Worm (Caenorhabditis elegans) whole organism, L4/young adult: Measurements from ENCODE around the gene T15H9.4.

ENCODE experiments used
- W03F9.2 ChIP-seq: fragments of 150-350 bp; optimal IDR thresholded peaks from 2 replicates; lab custom pipeline; 2014; ENCODE audit warnings: missing biosample characterization, missing genetic modification characterization
- dao-5 ChIP-seq: sonication (generic microtip); optimal IDR thresholded peaks from 2 replicates; lab custom pipeline; 2016; ENCODE audit warnings: missing genotype, missing genetic modification characterization, moderate library complexity, missing compliant biosample characterization
- him-1 ChIP-seq: sonication (generic microtip); optimal IDR thresholded peaks from 2 replicates; lab custom pipeline; 2016; ENCODE audit warnings: missing genotype, missing genetic modification reagents, missing genetic modification characterization, missing compliant biosample characterization

Gene T15H9.4

DNA sequence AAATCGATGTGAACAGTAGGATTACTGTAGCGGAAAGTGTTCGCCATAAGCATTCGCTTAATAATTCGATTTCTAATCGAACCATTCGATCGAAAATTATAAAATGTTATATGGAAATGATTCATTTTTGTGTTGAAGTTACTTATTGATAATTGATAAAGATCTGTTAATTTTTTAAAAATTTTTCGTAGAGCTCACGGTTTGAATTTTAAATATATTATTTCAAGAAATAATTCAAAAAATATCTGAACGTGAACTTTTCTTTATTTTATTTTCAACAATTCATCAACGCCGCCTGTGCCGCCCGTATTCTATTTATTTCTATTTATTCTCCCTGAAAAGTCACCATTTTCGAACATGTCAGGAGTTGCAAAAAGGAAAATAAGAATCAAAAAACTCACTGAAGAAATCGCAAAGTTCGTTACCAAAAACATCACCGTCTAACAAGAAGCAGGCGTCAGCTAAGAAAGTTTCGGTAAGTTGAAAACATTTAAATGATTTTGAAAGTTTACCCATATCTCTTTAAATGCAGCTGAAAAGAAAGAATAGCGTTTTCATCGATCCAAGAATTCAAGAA, at the start of gene T15H9.4, which contains the start of gene T15H9.5:
Gene T15H9.4, plus strand, starts transcription at position 527 of the 577 bp plus-strand sequence.
Gene T15H9.5, minus strand, starts transcription at position 101 of the 577 bp plus-strand sequence.
- TF ChIP-seq W03F9.2 (tag; lab: Kevin White, UChicago), result no peak
- no peak for TF ChIP-seq dao-5 (tag; lab: Kevin White, UChicago)
- no peak for TF ChIP-seq him-1 (tag; lab: Kevin White, UChicago)

DNA sequence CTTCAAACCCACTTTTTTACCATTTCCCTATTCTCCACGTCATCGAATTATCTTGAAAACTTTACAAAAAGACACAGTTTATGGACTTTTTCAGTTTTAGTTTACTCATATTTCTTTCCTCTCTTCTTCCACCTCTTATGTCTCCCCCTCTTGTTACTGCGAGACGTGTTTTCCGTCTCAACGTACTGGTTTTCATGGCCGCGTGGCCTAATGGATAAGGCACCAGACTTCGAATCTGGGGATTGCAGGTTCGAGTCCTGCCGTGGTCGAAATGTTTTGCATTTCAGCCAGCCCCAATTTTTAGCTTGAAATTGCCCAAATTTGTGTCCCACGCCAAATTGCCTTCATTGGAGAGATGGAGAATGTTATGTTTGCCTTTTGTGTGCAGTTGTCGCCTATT, 45.6 kb upstream of the T15H9.4 start:
- TF ChIP-seq him-1 (tag; lab: Kevin White, UChicago) (peak; percentile 49), W03F9.2 (tag; lab: Kevin White, UChicago) (no peak), dao-5 (tag; lab: Kevin White, UChicago) (peak; percentile 80)

DNA sequence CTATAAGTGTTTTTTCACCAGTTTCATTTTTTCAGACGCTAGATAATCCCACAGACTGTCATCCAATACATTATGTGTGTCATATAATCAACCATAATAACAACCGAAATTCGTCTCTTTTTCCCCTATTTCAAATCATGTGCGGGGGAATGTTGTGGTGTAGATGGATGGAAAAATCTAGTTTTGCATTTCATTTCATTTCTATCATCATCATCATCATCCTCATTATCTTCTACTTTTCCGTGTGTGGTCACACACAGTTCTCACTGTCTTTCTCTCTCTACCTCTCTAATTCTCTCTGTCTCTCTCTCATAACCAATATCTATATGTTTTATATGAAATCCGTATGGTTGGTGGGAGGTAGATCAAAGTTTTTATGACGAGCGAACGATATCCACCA, 38.3 kb upstream of the T15H9.4 start:
- TF ChIP-seq dao-5 (tag; lab: Kevin White, UChicago), result no peak
- no peak for TF ChIP-seq W03F9.2 (tag; lab: Kevin White, UChicago)
- TF ChIP-seq him-1 (tag; lab: Kevin White, UChicago), result no peak

ce11 chrII:9574406-9574805, 37.3 kb upstream of the T15H9.4 start:
- TF ChIP-seq W03F9.2 (tag; lab: Kevin White, UChicago) (no peak), him-1 (tag; lab: Kevin White, UChicago) (no peak), dao-5 (tag; lab: Kevin White, UChicago) (no peak)

DNA sequence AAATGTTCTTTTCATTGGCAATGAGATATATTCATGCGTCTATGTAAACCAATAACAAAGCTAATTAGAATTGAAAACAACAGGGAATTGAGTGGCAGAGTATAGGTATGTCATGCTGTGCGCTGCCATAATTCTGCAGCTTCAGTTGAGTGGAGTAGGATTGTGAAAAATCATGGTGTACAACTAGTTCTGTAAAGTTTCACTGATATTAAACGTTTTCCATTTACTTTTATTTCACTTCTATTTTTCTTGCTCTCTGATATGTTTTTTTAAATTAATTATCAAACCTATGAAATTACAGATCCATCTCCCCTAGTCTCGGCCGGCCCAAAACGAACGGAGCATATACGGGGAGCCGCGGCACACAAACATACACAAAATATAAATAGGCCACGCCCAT, 36.0 kb upstream of the T15H9.4 start, which contains the start of gene exc-7:
Gene exc-7, plus strand, starts transcription at position 301 of the 400 bp plus-strand sequence.
- TF ChIP-seq dao-5 (tag; lab: Kevin White, UChicago), result no peak
- TF ChIP-seq him-1 (tag; lab: Kevin White, UChicago), result no peak
- no peak for TF ChIP-seq W03F9.2 (tag; lab: Kevin White, UChicago)

ce11 chrII:9576707-9577106, 35.0 kb upstream of the T15H9.4 start:
- no peak for TF ChIP-seq dao-5 (tag; lab: Kevin White, UChicago)
- TF ChIP-seq him-1 (tag; lab: Kevin White, UChicago), result no peak
- no peak for TF ChIP-seq W03F9.2 (tag; lab: Kevin White, UChicago)

- TF ChIP-seq him-1 (tag; lab: Kevin White, UChicago) (no peak), dao-5 (tag; lab: Kevin White, UChicago) (no peak), W03F9.2 (tag; lab: Kevin White, UChicago) (no peak)
Observed at ce11 chrII:9577630-9578029, 34.0 kb upstream of the T15H9.4 start.

- no peak for TF ChIP-seq him-1 (tag; lab: Kevin White, UChicago)
Observed at ce11 chrII:9583461-9583860, 28.2 kb upstream of the T15H9.4 start, which contains the start of gene wee-1.1. TSS of gene wee-1.1 (minus strand) at chrII:9583561.

ce11 chrII:9586734-9587209, 24.9 kb upstream of the T15H9.4 start, which contains the start of gene ugt-58:
TSS of gene ugt-58 (minus strand) at chrII:9586784.
- TF ChIP-seq dao-5 (tag; lab: Kevin White, UChicago) (no peak), W03F9.2 (tag; lab: Kevin White, UChicago) (no peak), him-1 (tag; lab: Kevin White, UChicago) (no peak)

DNA sequence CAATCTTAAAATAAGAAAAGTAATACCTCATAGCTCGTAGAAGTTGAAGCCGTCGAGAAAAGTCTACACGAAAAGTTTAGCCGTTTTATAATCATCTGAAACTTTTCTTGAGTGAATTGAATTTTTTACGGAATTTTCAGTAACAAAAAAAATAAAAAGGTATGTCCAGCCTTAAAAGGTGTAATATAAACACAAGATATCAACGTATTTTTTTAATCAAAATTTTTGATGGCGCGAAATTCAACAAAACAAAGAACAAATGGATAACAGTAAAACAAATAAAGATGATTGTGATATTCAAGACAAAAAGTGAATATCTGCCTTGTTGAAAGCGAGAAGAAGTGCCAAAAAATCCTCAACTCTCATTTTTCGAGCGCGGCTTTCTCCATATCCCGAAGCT, 22.0 kb upstream of the T15H9.4 start, which contains the start of gene eral-1:
Gene eral-1, minus strand, starts transcription at position 101 of the 400 bp plus-strand sequence.
- TF ChIP-seq W03F9.2 (tag; lab: Kevin White, UChicago), result no peak
- no peak for TF ChIP-seq dao-5 (tag; lab: Kevin White, UChicago)
- TF ChIP-seq him-1 (tag; lab: Kevin White, UChicago), result no peak

DNA sequence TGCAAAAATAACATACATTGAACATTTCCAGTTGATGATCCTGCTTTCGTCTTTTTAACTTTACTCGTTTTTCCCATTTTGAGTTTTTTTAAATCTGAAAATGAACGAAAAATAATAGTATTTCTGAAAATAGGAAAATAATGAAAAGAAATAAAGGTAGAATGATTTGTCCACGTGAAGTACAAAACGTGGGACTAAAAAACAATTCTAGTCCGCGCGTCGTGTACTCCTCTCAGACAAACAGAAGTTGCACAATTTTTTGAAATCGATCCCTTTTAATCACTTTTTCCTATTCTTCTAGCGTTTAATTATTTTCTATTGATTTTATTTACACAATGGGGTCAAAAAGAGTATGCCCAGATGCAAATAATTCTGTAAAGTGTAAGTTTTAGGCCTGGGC, 20.6 kb upstream of the T15H9.4 start, which contains the start of the genes E02H1.1 and tag-124:
Gene E02H1.1, minus strand, starts transcription at position 94 of the 400 bp plus-strand sequence.
Gene tag-124, plus strand, starts transcription at position 222 of the 400 bp plus-strand sequence.
- TF ChIP-seq dao-5 (tag; lab: Kevin White, UChicago) (no peak), W03F9.2 (tag; lab: Kevin White, UChicago) (peak; percentile 55)

ce11 chrII:9592737-9593136, 18.9 kb upstream of the T15H9.4 start, which contains the start of gene parp-2:
TSS of gene parp-2 (plus strand) at chrII:9593037.
- TF ChIP-seq W03F9.2 (tag; lab: Kevin White, UChicago) (no peak), him-1 (tag; lab: Kevin White, UChicago) (no peak), dao-5 (tag; lab: Kevin White, UChicago) (no peak)

DNA sequence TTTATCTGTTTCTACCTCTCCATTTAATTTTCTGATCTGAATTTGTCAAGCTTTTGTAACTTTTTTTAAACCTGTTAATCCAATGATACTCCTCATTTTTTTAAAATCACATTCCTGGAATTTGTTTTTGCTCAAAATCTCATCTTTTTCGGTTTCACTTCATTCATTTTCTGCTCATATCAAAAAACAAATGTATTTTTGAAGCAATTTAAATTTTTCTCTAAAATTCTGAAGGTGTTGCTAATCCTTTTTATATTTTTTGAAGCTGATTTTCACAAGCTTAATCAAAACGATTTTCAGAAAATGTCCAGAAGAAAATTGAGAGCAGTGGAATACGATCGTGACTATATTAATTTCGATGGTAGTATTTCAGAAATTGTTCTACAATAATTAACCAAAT, 16.7 kb upstream of the T15H9.4 start, which contains the start of gene E02H1.5:
Gene E02H1.5, plus strand, starts transcription at position 301 of the 400 bp plus-strand sequence.
- TF ChIP-seq him-1 (tag; lab: Kevin White, UChicago), result no peak
- TF ChIP-seq W03F9.2 (tag; lab: Kevin White, UChicago), result no peak
- no peak for TF ChIP-seq dao-5 (tag; lab: Kevin White, UChicago)
